Worm (Caenorhabditis elegans): Measurements from ENCODE around the gene fbxa-102.

DNA sequence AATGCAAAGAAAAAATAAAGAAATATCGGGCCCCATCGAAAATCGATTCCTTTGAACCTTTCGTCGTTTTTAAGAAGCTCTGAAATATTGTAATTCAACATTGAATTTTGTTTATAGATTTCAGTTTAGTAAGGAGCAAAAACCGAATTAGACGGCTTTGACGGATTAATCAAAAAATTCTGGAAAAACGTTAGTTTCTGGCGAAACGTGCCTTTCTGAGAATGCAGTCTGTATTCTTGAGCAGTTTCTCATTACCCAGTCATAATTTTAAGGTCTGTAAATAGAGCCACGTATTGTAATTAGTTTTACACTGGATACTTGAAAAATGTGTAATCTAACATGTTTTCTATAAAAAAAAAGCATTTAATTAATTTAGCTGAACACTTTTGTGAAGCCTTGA, 33.6 kb downstream of the fbxa-102 start, which contains the start of gene srz-48:
- no peak for TF ChIP-seq blmp-1 (tag; optimal IDR thresholded peaks at IDR 0.05)
- no peak for TF ChIP-seq nhr-237 (tag; optimal IDR thresholded peaks at IDR 0.05)
- no peak for TF ChIP-seq ztf-11 (tag; optimal IDR thresholded peaks at IDR 0.05)
- no peak for TF ChIP-seq nhr-28 (tag; optimal IDR thresholded peaks at IDR 0.05)
- no peak for TF ChIP-seq unc-39 (tag; optimal IDR thresholded peaks at IDR 0.05)
- no peak for TF ChIP-seq pha-4 (tag; optimal IDR thresholded peaks at IDR 0.05)
- no peak for TF ChIP-seq lin-13 (tag; optimal IDR thresholded peaks at IDR 0.05)
